Worm (Caenorhabditis elegans): ENCODE measurements around the gene orc-1.

DNA sequence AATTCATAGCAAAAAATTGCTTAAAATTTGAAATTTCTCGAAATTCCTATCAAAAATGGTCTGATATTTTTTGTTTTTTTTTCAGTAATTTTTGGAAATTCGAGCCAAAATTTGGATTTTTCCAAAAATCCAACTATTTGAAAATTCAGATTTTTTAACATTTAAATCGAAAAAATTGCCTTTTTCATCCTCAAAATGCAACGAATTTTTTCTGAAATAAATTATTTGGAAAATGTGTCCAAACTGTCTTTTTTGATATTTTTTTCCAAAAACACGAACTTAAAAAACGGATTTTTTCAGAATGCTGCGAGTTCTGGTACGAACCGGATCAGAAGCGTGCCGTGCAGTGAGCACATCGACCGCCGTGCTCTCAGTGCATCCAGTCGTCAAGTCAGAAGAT is 27.8 kb upstream of the orc-1 start, which contains the start of gene mrpl-22:
- TF ChIP-seq W03F9.2 (tag; optimal IDR thresholded peaks at IDR 0.05) (no peak), him-1 (tag; optimal IDR thresholded peaks at IDR 0.05) (no peak)

Data from whole organism, L4/young adult.